Fruit fly (Drosophila melanogaster) ovary, adult (tissue): ENCODE measurements around the gene CG17145.

Experiments
- CG17801 ChIP-seq: fragments of 200-800 bp; optimal IDR thresholded peaks from 2 replicates; lab custom pipeline; 2019; ENCODE audit warnings: missing biosample characterization, mild to moderate bottlenecking, missing genetic modification characterization, moderate library complexity; ENCODE audit not compliant: partially characterized antibody

CG17145 gene

dm6 chr3L:20221412-20221864 is at the start of gene CG17145:
TSS of gene CG17145 (plus strand) at chr3L:20221814.
- TF ChIP-seq CG17801 = no peak

- no peak for TF ChIP-seq CG17801
Measured at dm6 chr3L:20177697-20178096, 43.9 kb upstream of the CG17145 start.

- no peak for TF ChIP-seq CG17801
Measured at dm6 chr3L:20178101-20178500, 43.5 kb upstream of the CG17145 start.

dm6 chr3L:20182799-20183198 is 38.8 kb upstream of the CG17145 start:
- TF ChIP-seq CG17801 = no peak

dm6 chr3L:20183345-20184088 is 38.1 kb upstream of the CG17145 start:
- TF ChIP-seq CG17801 = no peak

dm6 chr3L:20185206-20185868 is 36.3 kb upstream of the CG17145 start:
- no peak for TF ChIP-seq CG17801

- no peak for TF ChIP-seq CG17801
Measured at dm6 chr3L:20185886-20186285, 35.7 kb upstream of the CG17145 start.

- TF ChIP-seq CG17801 = no peak
Measured at dm6 chr3L:20186294-20187020, 35.2 kb upstream of the CG17145 start.

- peak; percentile 22 for TF ChIP-seq CG17801
Measured at dm6 chr3L:20187885-20188570, 33.6 kb upstream of the CG17145 start, which contains the start of gene Ssk. TSS of gene Ssk (plus strand) at chr3L:20188522.

dm6 chr3L:20191848-20192247 is 29.8 kb upstream of the CG17145 start:
- no peak for TF ChIP-seq CG17801

- TF ChIP-seq CG17801 = no peak
Measured at dm6 chr3L:20192872-20193747, 28.5 kb upstream of the CG17145 start.

- TF ChIP-seq CG17801 = no peak
Measured at dm6 chr3L:20193748-20194058, 27.9 kb upstream of the CG17145 start.

- no peak for TF ChIP-seq CG17801
Measured at dm6 chr3L:20194731-20195130, 26.9 kb upstream of the CG17145 start.

dm6 chr3L:20195875-20196274 is 25.7 kb upstream of the CG17145 start:
- TF ChIP-seq CG17801 = no peak

- no peak for TF ChIP-seq CG17801
Measured at dm6 chr3L:20196321-20196720, 25.3 kb upstream of the CG17145 start.

- no peak for TF ChIP-seq CG17801
Measured at dm6 chr3L:20197213-20197612, 24.4 kb upstream of the CG17145 start.
